Fruit fly (Drosophila melanogaster) whole organism, embryonic: Measurements from ENCODE around the gene UQCR-14L.
A peak's percentile ranks its signal among the peaks of the same experiment; 100 is the strongest.

Experiments
- Ada2b ChIP-seq: fragments of 200-800 bp; sonication (Bioruptor generic); IDR thresholded peaks from 2 replicates; pipeline ENCODE4 v1.3.6; 2022; ENCODE audit warnings: missing biosample characterization, missing genetic modification characterization
- Adf1 ChIP-seq: fragments of 200-800 bp; sonication (Bioruptor generic); IDR thresholded peaks from 2 replicates; pipeline ENCODE4 v1.3.6; 2022; ENCODE audit warnings: missing biosample characterization, missing genetic modification characterization
- CG10267 ChIP-seq: fragments of 200-800 bp; sonication (Bioruptor generic); optimal IDR thresholded peaks from 2 replicates; lab custom pipeline; 2018; ENCODE audit warnings: missing biosample characterization, mild to moderate bottlenecking, missing genetic modification characterization, moderate library complexity
- CG10543 ChIP-seq: fragments of 200-800 bp; sonication (Bioruptor generic); optimal IDR thresholded peaks from 3 replicates; lab custom pipeline; 2017; ENCODE audit warnings: missing biosample characterization, mild to moderate bottlenecking, missing genetic modification characterization, moderate library complexity
- CG10565 ChIP-seq: fragments of 200-800 bp; sonication (Bioruptor generic); optimal IDR thresholded peaks from 3 replicates; lab custom pipeline; 2016; ENCODE audit warnings: missing biosample characterization, mild to moderate bottlenecking, missing genetic modification characterization
- CG13775 ChIP-seq: fragments of 200-800 bp; sonication (Bioruptor generic); optimal IDR thresholded peaks from 3 replicates; lab custom pipeline; 2017; ENCODE audit warnings: missing biosample characterization, mild to moderate bottlenecking, missing genetic modification characterization
- CG16813 ChIP-seq: fragments of 200-800 bp; sonication (Bioruptor generic); IDR thresholded peaks from 3 replicates; pipeline ENCODE4 v1.3.6; 2022; ENCODE audit warnings: missing biosample characterization, missing genetic modification characterization; ENCODE audit not compliant: partially characterized antibody
- CG17568 ChIP-seq: fragments of 200-800 bp; sonication (Bioruptor generic); optimal IDR thresholded peaks from 2 replicates; lab custom pipeline; 2018; ENCODE audit warnings: missing biosample characterization, mild to moderate bottlenecking, missing genetic modification characterization, moderate library complexity
- CG1792 ChIP-seq: fragments of 200-800 bp; sonication (Bioruptor generic); optimal IDR thresholded peaks from 2 replicates; lab custom pipeline; 2016; ENCODE audit warnings: missing biosample characterization, missing genetic modification characterization
- CG2712 ChIP-seq: fragments of 200-800 bp; optimal IDR thresholded peaks from 3 replicates; lab custom pipeline; 2019; ENCODE audit warnings: missing biosample characterization, mild to moderate bottlenecking, missing genetic modification characterization, moderate library complexity
- CG33213 ChIP-seq: fragments of 200-800 bp; sonication (Bioruptor generic); optimal IDR thresholded peaks from 3 replicates; lab custom pipeline; 2016; ENCODE audit warnings: missing biosample characterization, missing genetic modification characterization
- CG4854 ChIP-seq: fragments of 200-800 bp; sonication (Bioruptor generic); optimal IDR thresholded peaks from 2 replicates; lab custom pipeline; 2016; ENCODE audit warnings: missing biosample characterization, missing genetic modification characterization, inconsistent platforms
- CG6175 ChIP-seq: fragments of 200-800 bp; sonication (Bioruptor generic); IDR thresholded peaks from 3 replicates; pipeline ENCODE4 v1.3.6; 2022; ENCODE audit warnings: missing biosample characterization, missing genetic modification characterization
- CG6272 ChIP-seq: fragments of 200-800 bp; sonication (Bioruptor generic); IDR thresholded peaks from 2 replicates; pipeline ENCODE4 v1.3.6; 2022; ENCODE audit warnings: missing biosample characterization, missing genetic modification characterization
- CG6689 ChIP-seq: fragments of 200-800 bp; sonication (Bioruptor generic); IDR thresholded peaks from 2 replicates; pipeline ENCODE4 v1.3.6; 2022; ENCODE audit warnings: missing biosample characterization, missing genetic modification characterization
- CG6765 ChIP-seq: fragments of 200-800 bp; sonication (Bioruptor generic); optimal IDR thresholded peaks from 3 replicates; lab custom pipeline; 2017; ENCODE audit warnings: missing biosample characterization, mild to moderate bottlenecking, missing genetic modification characterization
- CG6791 ChIP-seq: fragments of 200-800 bp; sonication (Bioruptor generic); IDR thresholded peaks from 3 replicates; pipeline ENCODE4 v1.3.6; 2022; ENCODE audit warnings: missing biosample characterization, missing genetic modification characterization; ENCODE audit not compliant: partially characterized antibody
- CG6813 ChIP-seq: fragments of 200-800 bp; sonication (Bioruptor generic); optimal IDR thresholded peaks from 2 replicates; lab custom pipeline; 2017; ENCODE audit warnings: missing biosample characterization, missing genetic modification characterization, mild to moderate bottlenecking, moderate library complexity, missing genetic modification reagents
- CG7372 ChIP-seq: fragments of 200-800 bp; sonication (Bioruptor generic); IDR thresholded peaks from 2 replicates; pipeline ENCODE4 v1.3.6; 2022; ENCODE audit warnings: missing biosample characterization, missing genetic modification characterization
- CG7987 ChIP-seq: fragments of 200-800 bp; sonication (Bioruptor generic); optimal IDR thresholded peaks from 2 replicates; lab custom pipeline; 2018; ENCODE audit warnings: missing biosample characterization, mild to moderate bottlenecking, missing genetic modification characterization, moderate library complexity
- Camta ChIP-seq: fragments of 200-800 bp; sonication (Bioruptor generic); optimal IDR thresholded peaks from 2 replicates; lab custom pipeline; 2016; ENCODE audit warnings: missing biosample characterization, missing genetic modification characterization
- CkIIα-i1 ChIP-seq: fragments of 200-800 bp; sonication (Bioruptor generic); IDR thresholded peaks from 2 replicates; pipeline ENCODE4 v1.3.6; 2022; ENCODE audit warnings: missing biosample characterization, missing genetic modification characterization
- D19B ChIP-seq: fragments of 200-800 bp; sonication (Bioruptor generic); optimal IDR thresholded peaks from 2 replicates; lab custom pipeline; 2017; ENCODE audit warnings: missing biosample characterization, mild to moderate bottlenecking, missing genetic modification characterization
- Eip74EF ChIP-seq, 2 experiments: fragments of 200-800 bp in 1 of 2; fragments of >200 bp in 1 of 2; sonication (Bioruptor generic) in 1 of 2; optimal IDR thresholded peaks; 2 replicates each; lab custom pipeline; 2017 to 2019; ENCODE audit warnings: missing biosample characterization in 2 of 2, missing genetic modification characterization in 2 of 2, mild to moderate bottlenecking in 1 of 2, moderate library complexity in 1 of 2
- Ets65A ChIP-seq: fragments of 200-800 bp; sonication (Bioruptor generic); peaks from one replicate; lab custom pipeline; 2016; ENCODE audit warnings: missing biosample characterization, missing genetic modification characterization
- Gsc ChIP-seq: fragments of 200-800 bp; sonication (Bioruptor generic); IDR thresholded peaks from 2 replicates; pipeline ENCODE4 v1.3.6; 2022; ENCODE audit warnings: missing biosample characterization, missing genetic modification characterization
- HLHmδ ChIP-seq: fragments of 200-800 bp; sonication (Bioruptor generic); optimal IDR thresholded peaks from 2 replicates; lab custom pipeline; 2018; ENCODE audit warnings: missing biosample characterization, mild to moderate bottlenecking, missing genetic modification characterization, moderate library complexity
- HmgD ChIP-seq: fragments of 200-800 bp; sonication (Bioruptor generic); optimal IDR thresholded peaks from 3 replicates; lab custom pipeline; 2016; ENCODE audit warnings: missing biosample characterization, missing genetic modification characterization
- Mad ChIP-seq: fragments of 200-800 bp; sonication (Bioruptor generic); optimal IDR thresholded peaks from 2 replicates; lab custom pipeline; 2016; ENCODE audit warnings: missing biosample characterization, missing genetic modification characterization
- Nf-YC ChIP-seq: fragments of 200-800 bp; optimal IDR thresholded peaks from 3 replicates; lab custom pipeline; 2019; ENCODE audit warnings: missing biosample characterization, mild to moderate bottlenecking, missing genetic modification characterization, moderate library complexity
- Oli ChIP-seq: fragments of 200-800 bp; sonication (Bioruptor generic); optimal IDR thresholded peaks from 2 replicates; lab custom pipeline; 2018; ENCODE audit warnings: missing biosample characterization, mild to moderate bottlenecking, missing genetic modification characterization, moderate library complexity
- Rfx ChIP-seq: fragments of 200-800 bp; sonication (Bioruptor generic); IDR thresholded peaks from 2 replicates; pipeline ENCODE4 v1.3.6; 2022; ENCODE audit warnings: missing biosample characterization, missing genetic modification characterization
- Side ChIP-seq: fragments of 200-800 bp; sonication (Bioruptor generic); optimal IDR thresholded peaks from 2 replicates; lab custom pipeline; 2016; ENCODE audit warnings: missing biosample characterization, missing genetic modification characterization
- Sry-δ ChIP-seq: fragments of 200-800 bp; sonication (Bioruptor generic); optimal IDR thresholded peaks from 2 replicates; lab custom pipeline; 2016; ENCODE audit warnings: missing biosample characterization, missing genetic modification characterization
- al ChIP-seq: fragments of 200-800 bp; sonication (Bioruptor generic); IDR thresholded peaks from 2 replicates; pipeline ENCODE4 v1.3.6; 2022; ENCODE audit warnings: missing biosample characterization, missing genetic modification characterization
- da ChIP-seq: fragments of 200-800 bp; sonication (Bioruptor generic); optimal IDR thresholded peaks from 2 replicates; lab custom pipeline; 2016; ENCODE audit warnings: missing biosample characterization, missing genetic modification characterization
- eyg ChIP-seq: fragments of 200-800 bp; sonication (Bioruptor generic); optimal IDR thresholded peaks from 3 replicates; lab custom pipeline; 2016; ENCODE audit warnings: missing biosample characterization, missing genetic modification characterization
- ftz-f1 ChIP-seq: fragments of 200-800 bp; sonication (Bioruptor generic); optimal IDR thresholded peaks from 2 replicates; lab custom pipeline; 2016; ENCODE audit warnings: missing biosample characterization, missing genetic modification characterization
- grau ChIP-seq: fragments of 200-800 bp; optimal IDR thresholded peaks from 3 replicates; lab custom pipeline; 2019; ENCODE audit warnings: missing biosample characterization, mild to moderate bottlenecking, missing genetic modification characterization, moderate library complexity
- gro ChIP-seq: fragments of 200-800 bp; sonication (Bioruptor generic); optimal IDR thresholded peaks from 2 replicates; lab custom pipeline; 2016; ENCODE audit warnings: missing biosample characterization, missing genetic modification characterization
- nmo ChIP-seq: fragments of 200-800 bp; sonication (Bioruptor generic); optimal IDR thresholded peaks from 2 replicates; lab custom pipeline; 2018; ENCODE audit warnings: missing biosample characterization, mild to moderate bottlenecking, missing genetic modification characterization, moderate library complexity
- sens-2 ChIP-seq: fragments of 200-800 bp; sonication (Bioruptor generic); IDR thresholded peaks from 2 replicates; pipeline ENCODE4 v1.3.6; 2022; ENCODE audit warnings: missing biosample characterization, missing genetic modification characterization
- sisA ChIP-seq: fragments of 200-800 bp; sonication (Bioruptor generic); IDR thresholded peaks from 2 replicates; pipeline ENCODE4 v1.3.6; 2022; ENCODE audit warnings: missing biosample characterization, missing genetic modification characterization
- slbo ChIP-seq: fragments of 200-800 bp; sonication (Bioruptor generic); IDR thresholded peaks from 2 replicates; pipeline ENCODE4 v1.3.6; 2022; ENCODE audit warnings: missing biosample characterization, missing genetic modification characterization
- so ChIP-seq: fragments of 200-800 bp; sonication (Bioruptor generic); IDR thresholded peaks from 3 replicates; pipeline ENCODE4 v1.3.6; 2022; ENCODE audit warnings: missing biosample characterization, missing genetic modification characterization
- stc ChIP-seq: fragments of 200-800 bp; sonication (Bioruptor generic); IDR thresholded peaks from 2 replicates; pipeline ENCODE4 v1.3.6; 2022; ENCODE audit warnings: missing biosample characterization, missing genetic modification characterization
- tap ChIP-seq: fragments of 200-800 bp; optimal IDR thresholded peaks from 3 replicates; lab custom pipeline; 2019; ENCODE audit warnings: missing biosample characterization, mild to moderate bottlenecking, missing genetic modification characterization, moderate library complexity
- ttk ChIP-seq: fragments of 200-800 bp; sonication (Bioruptor generic); IDR thresholded peaks from 2 replicates; pipeline ENCODE4 v2.1.2; 2022; ENCODE audit warnings: missing biosample characterization, missing genetic modification characterization
- wdn ChIP-seq: fragments of 200-800 bp; sonication (Bioruptor generic); IDR thresholded peaks from 2 replicates; pipeline ENCODE4 v1.3.6; 2022; ENCODE audit warnings: missing biosample characterization, missing genetic modification characterization
- yki ChIP-seq: fragments of >200 bp; optimal IDR thresholded peaks from 3 replicates; lab custom pipeline; 2018
- zfh2 ChIP-seq: fragments of 200-800 bp; sonication (Bioruptor generic); optimal IDR thresholded peaks from 2 replicates; lab custom pipeline; 2016; ENCODE audit warnings: missing biosample characterization, missing genetic modification characterization

Gene UQCR-14L

DNA sequence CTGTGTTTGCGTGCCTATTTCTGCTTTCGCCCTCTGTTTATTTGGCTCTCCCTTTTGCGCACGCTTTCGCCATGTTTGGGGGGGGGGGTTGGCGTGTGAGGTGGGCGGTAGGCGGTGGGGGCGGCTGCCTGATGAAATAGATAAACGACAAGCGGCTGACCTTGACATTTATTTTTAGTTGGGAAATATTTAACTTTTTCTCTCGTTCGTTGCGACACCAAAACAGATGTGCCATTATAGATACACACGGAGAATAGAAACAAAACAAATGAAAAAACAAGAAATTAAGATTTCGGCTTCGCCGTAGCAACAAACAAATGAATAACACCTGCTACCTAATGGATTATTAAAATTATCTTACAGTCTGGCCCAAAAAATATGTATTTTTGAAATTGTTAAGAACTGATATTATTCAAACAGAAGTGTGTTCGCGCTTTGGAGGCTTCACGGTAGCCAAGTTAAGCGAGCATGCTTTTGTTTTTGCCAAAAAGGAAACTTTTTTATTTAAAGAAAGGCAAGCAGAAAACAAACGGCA is 38.4 kb downstream of the UQCR-14L start (continued):
- TF ChIP-seq nmo, result peak; percentile 40
- TF ChIP-seq CG6813 (GFP tag; lab: Kevin White, UChicago), result peak; percentile 25
- peak; percentile 48 for TF ChIP-seq Camta
- TF ChIP-seq HmgD (GFP tag; lab: Kevin White, UChicago), result no peak
- no peak for TF ChIP-seq CG10565 (GFP tag; lab: Kevin White, UChicago)
- peak; percentile 49 for TF ChIP-seq al
- TF ChIP-seq HLHmδ (GFP tag; lab: Kevin White, UChicago), result no peak
- peak; percentile 84 for TF ChIP-seq CG10543
- peak in 1 of 2 experiments; percentile 9 for TF ChIP-seq Eip74EF (GFP tag; optimal IDR thresholded peaks at IDR 0.05; lab: Kevin White, UChicago)
- peak; percentile 22 for TF ChIP-seq CG1792 (GFP tag; lab: Kevin White, UChicago)
- TF ChIP-seq eyg (GFP tag; lab: Kevin White, UChicago), result peak; percentile 24
- peak; percentile 4 for TF ChIP-seq Side (GFP tag; lab: Kevin White, UChicago)
- peak; percentile 37 for TF ChIP-seq CG33213 (GFP tag; lab: Kevin White, UChicago)
- TF ChIP-seq Gsc (GFP tag; lab: Robert Waterston, UW), result no peak
- TF ChIP-seq CG6689 (GFP tag; lab: Robert Waterston, UW), result peak; percentile 61
- peak; percentile 67 for TF ChIP-seq stc (GFP tag; lab: Robert Waterston, UW)
- TF ChIP-seq da (GFP tag; lab: Kevin White, UChicago), result peak; percentile 8
- TF ChIP-seq tap (tag; lab: Kevin White, UChicago), result peak; percentile 31
- TF ChIP-seq zfh2, result peak; percentile 64
- peak; percentile 34 for TF ChIP-seq CG7987 (GFP tag; lab: Kevin White, UChicago)
- TF ChIP-seq grau (tag; lab: Kevin White, UChicago), result peak; percentile 93
- TF ChIP-seq CG7372 (GFP tag; lab: Robert Waterston, UW), result peak; percentile 61
- TF ChIP-seq ttk (GFP tag; lab: Robert Waterston, UW), result 0 out of 2 replicates have a peak, but pooled peaks have one; percentile 11
- TF ChIP-seq Oli, result peak; percentile 67
- 0 out of 2 replicates have a peak, but pooled peaks have one; percentile 12 for TF ChIP-seq wdn
- peak; percentile 36 for TF ChIP-seq CG10267
- TF ChIP-seq CG2712, result peak; percentile 51
- no peak for TF ChIP-seq CG16813
- TF ChIP-seq CG6175 (GFP tag; lab: Robert Waterston, UW), result peak; percentile 58; the same call in 1 of the 3 replicates
- TF ChIP-seq gro (GFP tag; lab: Kevin White, UChicago), result peak; percentile 60
- no peak for TF ChIP-seq CG6791
- TF ChIP-seq slbo (GFP tag; lab: Robert Waterston, UW), result peak; percentile 82
- TF ChIP-seq CkIIα-i1, result no peak
- no peak for TF ChIP-seq yki (lab: Kevin White, UChicago)
- peak; percentile 70; the same call in 1 of the 3 replicates for TF ChIP-seq so (GFP tag; lab: Robert Waterston, UW)
- peak; percentile 39 for TF ChIP-seq CG17568 (GFP tag; lab: Kevin White, UChicago)
- peak; percentile 45 for TF ChIP-seq CG13775 (GFP tag; lab: Kevin White, UChicago)
- peak; percentile 50; the same call in 1 of the 2 replicates for TF ChIP-seq Ada2b (GFP tag; lab: Robert Waterston, UW)
- TF ChIP-seq CG6765, result peak; percentile 60
- peak; percentile 37 for TF ChIP-seq Nf-YC (tag; lab: Kevin White, UChicago)
- TF ChIP-seq sens-2 (GFP tag; lab: Robert Waterston, UW), result peak; percentile 25; the same call in 1 of the 2 replicates
- TF ChIP-seq Mad (GFP tag; lab: Kevin White, UChicago), result peak; percentile 24
- TF ChIP-seq Ets65A, result peak; percentile 69
- TF ChIP-seq Rfx (GFP tag; lab: Robert Waterston, UW), result peak; percentile 88
- no peak for TF ChIP-seq Sry-δ (GFP tag; lab: Kevin White, UChicago)
- no peak for TF ChIP-seq ftz-f1 (GFP tag; lab: Kevin White, UChicago)
- peak; percentile 49 for TF ChIP-seq Adf1 (GFP tag; lab: Robert Waterston, UW)
- TF ChIP-seq CG4854 (GFP tag; lab: Kevin White, UChicago), result peak; percentile 37
- TF ChIP-seq CG6272 (GFP tag; lab: Robert Waterston, UW), result 0 out of 2 replicates have a peak, but pooled peaks have one; percentile 20
- peak; percentile 61 for TF ChIP-seq sisA (GFP tag; lab: Robert Waterston, UW)
- peak; percentile 50 for TF ChIP-seq D19B (GFP tag; lab: Kevin White, UChicago)
